Worm (Caenorhabditis elegans): ENCODE measurements around the gene F18A1.1.

- TF ChIP-seq W03F9.2 (tag; optimal IDR thresholded peaks at IDR 0.05) (no peak), him-1 (tag; optimal IDR thresholded peaks at IDR 0.05) (no peak), dao-5 (tag; optimal IDR thresholded peaks at IDR 0.05) (no peak)
Measured at ce11 chrII:7704387-7704786, 19.7 kb downstream of the F18A1.1 start.
